Fruit fly (Drosophila melanogaster) whole organism, adult: ENCODE results near the gene CG7460.

Experiments
- CG11617 ChIP-seq: fragments of 200-800 bp; sonication (Bioruptor generic); optimal IDR thresholded peaks from 2 replicates; lab custom pipeline; 2017; ENCODE audit warnings: mild to moderate bottlenecking, missing biosample characterization, missing genetic modification reagents, missing genetic modification characterization
- CG12768 ChIP-seq: fragments of 200-800 bp; sonication (Bioruptor generic); optimal IDR thresholded peaks from 2 replicates; lab custom pipeline; 2017; ENCODE audit warnings: missing biosample characterization, missing genetic modification characterization, mild to moderate bottlenecking, moderate library complexity, missing genetic modification reagents
- CG14711 ChIP-seq: fragments of 200-800 bp; sonication (Bioruptor generic); optimal IDR thresholded peaks from 2 replicates; lab custom pipeline; 2018; ENCODE audit warnings: missing biosample characterization, mild to moderate bottlenecking, missing genetic modification characterization, moderate library complexity
- CG1620 ChIP-seq: fragments of 200-800 bp; sonication (Bioruptor generic); optimal IDR thresholded peaks from 2 replicates; lab custom pipeline; 2016; ENCODE audit warnings: missing biosample characterization, missing genetic modification characterization
- CG5204 ChIP-seq: fragments of 200-800 bp; sonication (Bioruptor generic); optimal IDR thresholded peaks from 2 replicates; lab custom pipeline; 2016; ENCODE audit warnings: missing biosample characterization, missing genetic modification characterization
- CG7101 ChIP-seq: fragments of 200-800 bp; sonication (Bioruptor generic); optimal IDR thresholded peaks from 2 replicates; lab custom pipeline; 2018; ENCODE audit warnings: missing biosample characterization, mild to moderate bottlenecking, missing genetic modification characterization, moderate library complexity
- Clk ChIP-seq: fragments of 200-800 bp; sonication (Bioruptor generic); optimal IDR thresholded peaks from 2 replicates; lab custom pipeline; 2017; ENCODE audit warnings: missing biosample characterization, missing genetic modification characterization
- Hr96 ChIP-seq: fragments of 200-800 bp; sonication (Bioruptor generic); optimal IDR thresholded peaks from 2 replicates; lab custom pipeline; 2016; ENCODE audit warnings: missing biosample characterization, missing genetic modification characterization
- Mnt ChIP-seq: fragments of 200-800 bp; sonication (Bioruptor generic); optimal IDR thresholded peaks from 2 replicates; lab custom pipeline; 2016; ENCODE audit warnings: missing biosample characterization, mild to moderate bottlenecking, missing genetic modification characterization
- bab1 ChIP-seq: fragments of 200-800 bp; sonication (Bioruptor generic); optimal IDR thresholded peaks from 3 replicates; lab custom pipeline; 2019; ENCODE audit warnings: missing biosample characterization, mild to moderate bottlenecking, missing genetic modification characterization, moderate library complexity
- cic ChIP-seq: fragments of 200-800 bp; sonication (Bioruptor generic); optimal IDR thresholded peaks from 2 replicates; lab custom pipeline; 2017; ENCODE audit warnings: missing biosample characterization, mild to moderate bottlenecking, missing genetic modification characterization, moderate library complexity
- cnc ChIP-seq, 2 experiments: fragments of >200 bp; optimal IDR thresholded peaks; 2 replicates each; lab custom pipeline; 2017
- kay ChIP-seq: fragments of 200-800 bp; sonication (Bioruptor generic); peaks from one replicate; lab custom pipeline; 2016; ENCODE audit warnings: missing biosample characterization, missing genetic modification characterization, borderline replicate concordance
- ovo ChIP-seq: fragments of 200-800 bp; sonication (Bioruptor generic); optimal IDR thresholded peaks from 2 replicates; lab custom pipeline; 2016; ENCODE audit warnings: missing biosample characterization, missing genetic modification characterization
- pad ChIP-seq: fragments of 200-800 bp; sonication (Bioruptor generic); optimal IDR thresholded peaks from 3 replicates; lab custom pipeline; 2017; ENCODE audit warnings: missing biosample characterization, missing genetic modification characterization, mild to moderate bottlenecking, moderate library complexity, missing genetic modification reagents
- tj ChIP-seq: fragments of 200-800 bp; sonication (Bioruptor generic); optimal IDR thresholded peaks from 3 replicates; lab custom pipeline; 2017; ENCODE audit warnings: missing biosample characterization, mild to moderate bottlenecking, missing genetic modification characterization, moderate library complexity
- toe ChIP-seq: fragments of 200-800 bp; sonication (Bioruptor generic); optimal IDR thresholded peaks from 2 replicates; lab custom pipeline; 2016; ENCODE audit warnings: missing biosample characterization, missing genetic modification characterization

Gene CG7460

DNA sequence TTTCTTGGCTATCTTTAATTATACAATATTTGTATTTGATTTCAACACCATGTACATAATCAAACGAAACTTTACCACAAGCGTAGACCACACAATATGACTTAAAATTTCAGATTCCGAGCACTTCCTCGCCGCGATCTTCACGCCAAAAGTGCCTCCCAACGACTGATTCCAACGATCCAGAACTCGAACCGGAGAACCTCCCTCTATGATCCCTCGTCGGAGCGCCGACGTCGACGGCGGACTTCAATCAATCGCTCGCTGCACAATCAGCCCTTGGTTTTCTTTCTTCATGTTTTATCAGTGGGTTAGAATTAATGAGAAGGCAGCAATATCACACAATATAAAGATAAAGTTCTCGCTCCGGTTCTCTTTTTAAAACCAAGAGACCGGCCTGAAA lies 23.6 kb downstream of the CG7460 start, which contains the start of the genes Adgf-A and Adgf-A2:
Gene Adgf-A (minus strand): TSS at position 172 of the 400 bp plus-strand sequence.
Gene Adgf-A2 (minus strand): TSS at position 172 of the 400 bp plus-strand sequence.
- TF ChIP-seq Hr96 (GFP tag; lab: Kevin White, UChicago) = no peak
- TF ChIP-seq tj = no peak
- no peak for TF ChIP-seq cnc (optimal IDR thresholded peaks at IDR 0.05; lab: Kevin White, UChicago)
- TF ChIP-seq CG11617 (GFP tag; lab: Kevin White, UChicago) = no peak
- no peak for TF ChIP-seq CG1620
- no peak for TF ChIP-seq CG12768 (GFP tag; lab: Kevin White, UChicago)
- no peak for TF ChIP-seq Clk (GFP tag; lab: Kevin White, UChicago)
- TF ChIP-seq CG14711 (tag; lab: Kevin White, UChicago) = no peak
- no peak for TF ChIP-seq bab1 (GFP tag; lab: Kevin White, UChicago)
- no peak for TF ChIP-seq pad
- TF ChIP-seq kay (GFP tag; lab: Kevin White, UChicago) = no peak
- no peak for TF ChIP-seq Mnt (GFP tag; lab: Kevin White, UChicago)
- no peak for TF ChIP-seq cic (GFP tag; lab: Kevin White, UChicago)
- TF ChIP-seq CG7101 (tag; lab: Kevin White, UChicago) = no peak

- TF ChIP-seq ovo (GFP tag; lab: Kevin White, UChicago) = no peak
- TF ChIP-seq Mnt (GFP tag; lab: Kevin White, UChicago) = no peak
- no peak for TF ChIP-seq Hr96 (GFP tag; lab: Kevin White, UChicago)
- TF ChIP-seq pad = no peak
- TF ChIP-seq CG7101 (tag; lab: Kevin White, UChicago) = no peak
Measured at dm6 chr3L:17791067-17791466, 50.7 kb downstream of the CG7460 start.

DNA sequence AAGACGTTTGTCGTGTGGAACGTTAAGA lies 50.9 kb downstream of the CG7460 start, which contains the start of gene CG42815:
Gene CG42815 (minus strand): TSS at position 20 of the 28 bp plus-strand sequence.
- TF ChIP-seq CG14711 (tag; lab: Kevin White, UChicago) (no peak), kay (GFP tag; lab: Kevin White, UChicago) (no peak)

dm6 chr3L:17791495-17791894 lies 51.2 kb downstream of the CG7460 start:
- TF ChIP-seq Clk (GFP tag; lab: Kevin White, UChicago) = no peak
- no peak for TF ChIP-seq CG1620
- no peak for TF ChIP-seq CG5204
- no peak for TF ChIP-seq bab1 (GFP tag; lab: Kevin White, UChicago)
- no peak for TF ChIP-seq Hr96 (GFP tag; lab: Kevin White, UChicago)
- TF ChIP-seq cic (GFP tag; lab: Kevin White, UChicago) = no peak
- TF ChIP-seq toe = no peak
